Worm (Caenorhabditis elegans) whole organism, late embryonic: ENCODE measurements around the gene C01G10.15.

Source experiments
- F13H6.1 ChIP-seq: sonication (generic microtip); optimal IDR thresholded peaks from 2 replicates; lab custom pipeline; 2016; ENCODE audit warnings: missing genetic modification characterization, missing compliant biosample characterization
- K02D7.2 ChIP-seq: sonication (generic microtip); optimal IDR thresholded peaks from 2 replicates; lab custom pipeline; 2017; ENCODE audit warnings: mild to moderate bottlenecking, missing genetic modification characterization, missing compliant biosample characterization
- K09A11.1 ChIP-seq: sonication (generic microtip); optimal IDR thresholded peaks from 2 replicates; lab custom pipeline; 2017; ENCODE audit warnings: antibody characterized with exemption, mild to moderate bottlenecking, missing genetic modification characterization, missing compliant biosample characterization; ENCODE audit not compliant: insufficient read depth
- T23F11.4 ChIP-seq: fragments of 200-800 bp; sonication (Bioruptor generic); optimal IDR thresholded peaks from 2 replicates; lab custom pipeline; 2018; ENCODE audit warnings: mild to moderate bottlenecking, missing genetic modification characterization, missing compliant biosample characterization
- Y22D7AL.16 ChIP-seq: sonication (generic microtip); optimal IDR thresholded peaks from 2 replicates; lab custom pipeline; 2016; ENCODE audit warnings: missing genetic modification characterization, missing compliant biosample characterization
- ama-1 ChIP-seq: fragments of 150-350 bp; optimal IDR thresholded peaks from 2 replicates; lab custom pipeline; 2014
- ceh-14 ChIP-seq: sonication (generic microtip); optimal IDR thresholded peaks from 2 replicates; lab custom pipeline; 2016; ENCODE audit warnings: missing genotype, missing genetic modification characterization, missing compliant biosample characterization
- ceh-18 ChIP-seq: sonication (generic microtip); optimal IDR thresholded peaks from 2 replicates; lab custom pipeline; 2016; ENCODE audit warnings: missing genetic modification characterization, missing compliant biosample characterization
- ceh-2 ChIP-seq: sonication (generic microtip); optimal IDR thresholded peaks from 2 replicates; lab custom pipeline; 2016; ENCODE audit warnings: missing genotype, missing genetic modification characterization, missing compliant biosample characterization
- ceh-22 ChIP-seq: sonication (generic microtip); optimal IDR thresholded peaks from 2 replicates; lab custom pipeline; 2017; ENCODE audit warnings: missing biosample characterization, missing genetic modification characterization
- ceh-30 ChIP-seq: fragments of 150-350 bp; optimal IDR thresholded peaks from 2 replicates; lab custom pipeline; 2014; ENCODE audit warnings: missing biosample characterization, missing genetic modification characterization
- ceh-34 ChIP-seq: sonication (generic microtip); optimal IDR thresholded peaks from 2 replicates; lab custom pipeline; 2016; ENCODE audit warnings: mild to moderate bottlenecking, missing genetic modification characterization, missing compliant biosample characterization
- ceh-45 ChIP-seq: fragments of 200-800 bp; sonication (Bioruptor generic); IDR thresholded peaks from 2 replicates; pipeline ENCODE4 v1.3.6; 2022; ENCODE audit warnings: missing genetic modification reagents, missing genetic modification characterization, missing compliant biosample characterization
- ceh-6 ChIP-seq: fragments of 200-800 bp; sonication (Bioruptor generic); optimal IDR thresholded peaks from 2 replicates; lab custom pipeline; 2018; ENCODE audit warnings: mild to moderate bottlenecking, missing genetic modification characterization, missing compliant biosample characterization
- ceh-9 ChIP-seq: sonication (generic microtip); optimal IDR thresholded peaks from 2 replicates; lab custom pipeline; 2016; ENCODE audit warnings: mild to moderate bottlenecking, missing genetic modification characterization, inconsistent platforms, missing compliant biosample characterization
- dmd-4 ChIP-seq: sonication (generic microtip); optimal IDR thresholded peaks from 2 replicates; lab custom pipeline; 2016; ENCODE audit warnings: borderline replicate concordance, missing genetic modification characterization, missing compliant biosample characterization
- elt-4 ChIP-seq: sonication (generic microtip); optimal IDR thresholded peaks from 2 replicates; lab custom pipeline; 2016; ENCODE audit warnings: missing genetic modification characterization, missing compliant biosample characterization
- fax-1 ChIP-seq: sonication (generic microtip); optimal IDR thresholded peaks from 2 replicates; lab custom pipeline; 2016; ENCODE audit warnings: missing genotype, missing genetic modification characterization, missing compliant biosample characterization
- fkh-6 ChIP-seq: sonication (generic microtip); optimal IDR thresholded peaks from 2 replicates; lab custom pipeline; 2016; ENCODE audit warnings: missing genetic modification characterization, missing compliant biosample characterization
- hlh-13 ChIP-seq: fragments of 200-800 bp; sonication (Bioruptor generic); optimal IDR thresholded peaks from 2 replicates; lab custom pipeline; 2018; ENCODE audit warnings: mild to moderate bottlenecking, missing genetic modification characterization, missing compliant biosample characterization
- hlh-30 ChIP-seq: sonication (generic microtip); optimal IDR thresholded peaks from 2 replicates; lab custom pipeline; 2017; ENCODE audit warnings: antibody characterized with exemption, missing genetic modification characterization, missing compliant biosample characterization; ENCODE audit not compliant: insufficient read depth
- hlh-6 ChIP-seq: sonication (generic microtip); optimal IDR thresholded peaks from 2 replicates; lab custom pipeline; 2016; ENCODE audit warnings: missing genotype, missing genetic modification characterization, missing compliant biosample characterization
- hlh-8 ChIP-seq: sonication (generic microtip); optimal IDR thresholded peaks from 2 replicates; lab custom pipeline; 2016; ENCODE audit warnings: missing genotype, missing genetic modification characterization, missing compliant biosample characterization
- lim-6 ChIP-seq: sonication (generic microtip); optimal IDR thresholded peaks from 2 replicates; lab custom pipeline; 2016; ENCODE audit warnings: missing genetic modification characterization, missing compliant biosample characterization
- madf-2 ChIP-seq: sonication (generic microtip); optimal IDR thresholded peaks from 2 replicates; lab custom pipeline; 2017; ENCODE audit warnings: missing genetic modification characterization, missing compliant biosample characterization
- mec-3 ChIP-seq: sonication (generic microtip); optimal IDR thresholded peaks from 2 replicates; lab custom pipeline; 2016; ENCODE audit warnings: borderline replicate concordance, missing genetic modification characterization, missing compliant biosample characterization
- nhr-11 ChIP-seq: fragments of 150-350 bp; optimal IDR thresholded peaks from 2 replicates; lab custom pipeline; 2014; ENCODE audit warnings: missing biosample characterization, missing genetic modification characterization
- nhr-232 ChIP-seq: sonication (generic microtip); optimal IDR thresholded peaks from 2 replicates; lab custom pipeline; 2016; ENCODE audit warnings: missing genetic modification characterization, missing compliant biosample characterization
- npax-4 ChIP-seq: sonication (generic microtip); optimal IDR thresholded peaks from 2 replicates; lab custom pipeline; 2016; ENCODE audit warnings: missing genetic modification characterization, missing compliant biosample characterization
- odd-2 ChIP-seq: sonication (generic microtip); optimal IDR thresholded peaks from 2 replicates; lab custom pipeline; 2017; ENCODE audit warnings: antibody characterized with exemption, mild to moderate bottlenecking, missing genetic modification characterization, missing compliant biosample characterization
- pag-3 ChIP-seq: sonication (generic microtip); optimal IDR thresholded peaks from 2 replicates; lab custom pipeline; 2016; ENCODE audit warnings: missing compliant biosample characterization, missing genetic modification characterization, borderline replicate concordance
- pat-9 ChIP-seq: fragments of 200-800 bp; sonication (Bioruptor generic); optimal IDR thresholded peaks from 2 replicates; lab custom pipeline; 2018; ENCODE audit warnings: mild to moderate bottlenecking, missing genetic modification characterization, moderate library complexity, missing compliant biosample characterization
- pax-1 ChIP-seq: fragments of 150-350 bp; optimal IDR thresholded peaks from 2 replicates; lab custom pipeline; 2014; ENCODE audit warnings: missing biosample characterization, missing genetic modification characterization
- pha-4 ChIP-seq: fragments of 150-350 bp; optimal IDR thresholded peaks from 2 replicates; lab custom pipeline; 2018; ENCODE audit warnings: missing biosample characterization, missing genetic modification reagents, missing genetic modification characterization
- pqm-1 ChIP-seq: sonication (generic microtip); optimal IDR thresholded peaks from 2 replicates; lab custom pipeline; 2016; ENCODE audit warnings: missing genetic modification characterization, missing compliant biosample characterization
- pros-1 ChIP-seq: fragments of 150-350 bp; optimal IDR thresholded peaks from 2 replicates; lab custom pipeline; 2014; ENCODE audit warnings: missing biosample characterization, missing genetic modification reagents, missing genetic modification characterization
- ref-2 ChIP-seq: sonication (generic microtip); optimal IDR thresholded peaks from 2 replicates; lab custom pipeline; 2016; ENCODE audit warnings: missing genetic modification characterization, missing compliant biosample characterization
- sdc-2 ChIP-seq: sonication (generic microtip); optimal IDR thresholded peaks from 2 replicates; lab custom pipeline; 2016; ENCODE audit warnings: missing genotype, missing genetic modification characterization, missing compliant biosample characterization
- tbx-7 ChIP-seq: sonication (generic microtip); optimal IDR thresholded peaks from 2 replicates; lab custom pipeline; 2016; ENCODE audit warnings: missing genotype, missing genetic modification characterization, missing compliant biosample characterization
- unc-3 ChIP-seq, 2 experiments: fragments of 200-800 bp in 1 of 2; sonication (Bioruptor generic) in 1 of 2; sonication (generic microtip) in 1 of 2; conservative IDR thresholded peaks in 1 of 2; optimal IDR thresholded peaks in 1 of 2; 2 replicates each; pipeline versions ENCODE4 v1.3.6 to Lab custom; 2016 to 2022; ENCODE audit warnings: missing compliant biosample characterization in 2 of 2, missing genetic modification characterization in 2 of 2, missing genetic modification reagents in 1 of 2
- unc-55 ChIP-seq: sonication (generic microtip); optimal IDR thresholded peaks from 2 replicates; lab custom pipeline; 2017; ENCODE audit warnings: missing biosample characterization, missing genetic modification reagents, missing genetic modification characterization
- unc-86 ChIP-seq: sonication (generic microtip); optimal IDR thresholded peaks from 2 replicates; lab custom pipeline; 2016; ENCODE audit warnings: missing genetic modification characterization, missing compliant biosample characterization
- zip-5 ChIP-seq: sonication (generic microtip); optimal IDR thresholded peaks from 2 replicates; lab custom pipeline; 2016; ENCODE audit warnings: missing genetic modification characterization, missing compliant biosample characterization

C01G10.15 gene

DNA sequence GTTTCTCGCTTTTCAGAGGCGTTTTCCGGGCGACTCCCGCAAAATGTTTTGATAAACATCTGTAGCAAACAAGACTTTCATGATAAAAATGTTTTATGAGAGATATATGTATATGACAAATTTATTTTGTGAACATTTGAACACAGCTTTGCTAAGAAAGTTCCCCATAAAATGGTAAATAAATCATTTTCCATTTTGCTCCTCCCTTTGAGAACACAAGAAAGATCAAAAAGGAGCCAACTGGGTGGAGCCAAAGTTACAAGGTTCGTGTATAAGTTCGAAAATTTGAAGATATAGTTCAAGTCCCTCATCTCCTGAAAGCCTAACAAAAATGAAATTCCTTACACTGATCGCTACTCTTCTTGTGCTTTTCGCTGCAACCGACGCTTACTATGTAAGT, 3.4 kb upstream of the C01G10.15 start, which contains the start of gene C01G10.17:
Gene C01G10.17 (plus strand): TSS at position 301 of the 400 bp plus-strand sequence.
- no peak for TF ChIP-seq unc-3 (GFP tag; conservative IDR thresholded peaks at IDR 0.05; lab: Robert Waterston, UW)
- no peak for TF ChIP-seq unc-3 (tag; optimal IDR thresholded peaks at IDR 0.05; lab: Kevin White, UChicago)
- TF ChIP-seq F13H6.1 (tag; lab: Kevin White, UChicago), result no peak
- no peak for TF ChIP-seq pqm-1 (tag; lab: Kevin White, UChicago)
- TF ChIP-seq madf-2 (tag; lab: Kevin White, UChicago), result no peak

DNA sequence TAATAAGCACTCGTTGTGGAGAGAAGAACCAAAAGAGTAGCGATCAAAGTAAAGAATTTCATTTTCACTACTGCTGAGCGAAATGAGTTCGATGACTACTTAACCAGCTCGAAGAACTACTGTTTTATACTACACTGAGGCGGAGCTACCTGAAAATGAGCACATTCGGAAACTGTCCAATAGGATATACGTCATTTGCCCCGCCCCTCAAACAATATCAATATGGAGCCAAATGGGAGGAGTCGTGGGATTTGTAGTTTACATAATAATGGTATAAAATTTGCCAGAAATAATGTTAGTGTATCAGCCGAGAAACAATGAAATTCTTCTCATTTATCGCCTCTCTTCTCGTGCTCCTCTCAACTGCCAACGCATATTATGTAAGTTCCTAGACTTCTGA, 2.3 kb upstream of the C01G10.15 start, which contains the start of the genes C01G10.5 and C01G10.4:
Gene C01G10.5 (minus strand): TSS at position 101 of the 400 bp plus-strand sequence.
Gene C01G10.4 (plus strand): TSS at position 303 of the 400 bp plus-strand sequence.
- TF ChIP-seq madf-2 (tag; lab: Kevin White, UChicago) (no peak), unc-55 (no peak), K02D7.2 (tag; lab: Kevin White, UChicago) (no peak)
- TF ChIP-seq, all 69 proteins: peak for 0

DNA sequence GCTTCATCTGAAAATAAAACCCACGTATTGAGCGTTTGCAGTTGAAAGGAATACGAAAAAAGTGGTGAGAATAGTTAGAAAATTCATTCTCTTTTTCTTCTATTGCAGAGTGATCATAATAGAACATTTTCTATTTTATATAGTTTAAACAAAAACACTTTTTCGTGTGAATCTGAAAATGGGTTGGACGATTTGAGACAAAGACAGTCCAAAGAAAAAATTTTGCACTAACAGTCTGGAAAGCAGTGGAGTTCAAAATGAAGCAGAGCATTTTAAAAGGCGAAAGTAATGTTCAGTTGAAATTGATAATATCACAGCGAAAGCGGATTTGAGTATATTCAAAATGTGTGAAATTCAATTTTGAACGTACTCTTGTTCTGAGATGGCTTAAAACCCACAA, 1.5 kb upstream of the C01G10.15 start, which contains the start of gene C01G10.18:
Gene C01G10.18 (minus strand): TSS at position 101 of the 400 bp plus-strand sequence.
- no peak for TF ChIP-seq ceh-2
- TF ChIP-seq ama-1, result no peak
- TF ChIP-seq K09A11.1 (tag; lab: Kevin White, UChicago), result no peak
- no peak for TF ChIP-seq zip-5 (tag; lab: Kevin White, UChicago)
- no peak for TF ChIP-seq elt-4 (tag; lab: Kevin White, UChicago)
- no peak for TF ChIP-seq odd-2
- TF ChIP-seq nhr-11, result no peak
- no peak for TF ChIP-seq npax-4
- TF ChIP-seq dmd-4 (tag; lab: Kevin White, UChicago), result no peak
- TF ChIP-seq pat-9 (tag; lab: Kevin White, UChicago), result no peak
- no peak for TF ChIP-seq lim-6 (tag; lab: Kevin White, UChicago)
- TF ChIP-seq unc-3 (GFP tag; conservative IDR thresholded peaks at IDR 0.05; lab: Robert Waterston, UW), result no peak
- TF ChIP-seq unc-3 (tag; optimal IDR thresholded peaks at IDR 0.05; lab: Kevin White, UChicago), result no peak

DNA sequence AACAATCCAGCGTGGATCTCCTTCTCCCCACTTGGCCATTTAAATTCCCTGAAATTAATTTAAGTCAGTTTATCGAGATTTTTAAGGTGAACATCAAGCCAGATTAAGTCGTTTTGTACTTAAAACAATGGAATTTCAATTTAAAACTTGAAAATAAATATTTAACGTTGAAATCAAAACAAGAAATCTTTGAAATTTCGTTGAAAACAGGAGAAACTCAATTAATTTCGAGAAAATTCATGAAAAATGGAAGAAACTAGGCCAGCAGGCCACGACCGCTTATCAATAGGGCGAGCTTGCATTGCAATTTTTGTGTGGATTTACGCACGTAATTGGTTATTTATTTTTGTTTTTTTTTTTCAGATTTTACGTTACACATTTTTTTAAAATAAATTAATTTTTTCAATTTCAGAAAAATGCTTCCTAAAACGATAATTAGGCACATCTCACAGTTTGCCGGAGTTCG, 1.7 kb downstream of the C01G10.15 start, which contains the start of the genes ahsa-1 and C01G10.7:
Gene ahsa-1 (minus strand): TSS at position 51 of the 466 bp plus-strand sequence.
Gene C01G10.7 (plus strand): TSS at position 413 of the 466 bp plus-strand sequence.
- TF ChIP-seq hlh-8 (tag; lab: Kevin White, UChicago) (peak; percentile 86), odd-2 (no peak), fkh-6 (tag; lab: Kevin White, UChicago) (peak; percentile 62), tbx-7 (tag; lab: Kevin White, UChicago) (peak; percentile 92), unc-86 (tag; lab: Kevin White, UChicago) (peak; percentile 72), ama-1 (no peak), K09A11.1 (tag; lab: Kevin White, UChicago) (no peak), ceh-18 (peak; percentile 81), pag-3 (tag; lab: Kevin White, UChicago) (no peak), nhr-232 (tag; lab: Kevin White, UChicago) (no peak), pqm-1 (tag; lab: Kevin White, UChicago) (peak; percentile 93), madf-2 (tag; lab: Kevin White, UChicago) (peak; percentile 35), mec-3 (peak; percentile 85), fax-1 (peak; percentile 67), ceh-34 (tag; lab: Kevin White, UChicago) (peak; percentile 68), pat-9 (tag; lab: Kevin White, UChicago) (no peak), ceh-6 (GFP tag; lab: Kevin White, UChicago) (no peak), ceh-14 (peak; percentile 94), hlh-30 (tag; lab: Kevin White, UChicago) (no peak), elt-4 (tag; lab: Kevin White, UChicago) (no peak), ref-2 (tag; lab: Kevin White, UChicago) (peak; percentile 84), unc-3 (GFP tag; conservative IDR thresholded peaks at IDR 0.05; lab: Robert Waterston, UW) (peak; percentile 40; the same call in 1 of the 2 replicates), unc-3 (tag; optimal IDR thresholded peaks at IDR 0.05; lab: Kevin White, UChicago) (peak; percentile 0), Y22D7AL.16 (tag; lab: Kevin White, UChicago) (no peak), sdc-2 (tag; lab: Kevin White, UChicago) (peak; percentile 51), pros-1 (tag; lab: Kevin White, UChicago) (no peak), dmd-4 (tag; lab: Kevin White, UChicago) (no peak), hlh-6 (peak; percentile 15), ceh-45 (GFP tag; lab: Robert Waterston, UW) (no peak), ceh-22 (tag; lab: Kevin White, UChicago) (no peak), pha-4 (tag; lab: Kevin White, UChicago) (no peak), T23F11.4 (GFP tag; lab: Kevin White, UChicago) (no peak), lim-6 (tag; lab: Kevin White, UChicago) (peak; percentile 89), ceh-30 (tag; lab: Kevin White, UChicago) (peak; percentile 67), unc-55 (no peak), ceh-9 (tag; lab: Kevin White, UChicago) (no peak), pax-1 (tag; lab: Kevin White, UChicago) (peak; percentile 40), hlh-13 (GFP tag; lab: Kevin White, UChicago) (peak; percentile 28), F13H6.1 (tag; lab: Kevin White, UChicago) (peak; percentile 77)
